Worm (Caenorhabditis elegans) whole organism, young adult: ENCODE data around the gene W04G3.10.

Experiments used
- B0035.1 ChIP-seq: sonication (generic microtip); optimal IDR thresholded peaks from 2 replicates; lab custom pipeline; 2016; ENCODE audit warnings: missing genetic modification characterization, mild to moderate bottlenecking, missing compliant biosample characterization, missing genotype, missing genetic modification reagents
- B0261.1 ChIP-seq: sonication (generic microtip); optimal IDR thresholded peaks from 2 replicates; lab custom pipeline; 2016; ENCODE audit warnings: mild to moderate bottlenecking, missing genetic modification characterization, moderate library complexity, missing compliant biosample characterization
- C17E4.6 ChIP-seq: fragments of 200-800 bp; sonication (Bioruptor generic); IDR thresholded peaks from 2 replicates; pipeline ENCODE4 v1.3.6; 2022; ENCODE audit warnings: missing genetic modification reagents, missing genetic modification characterization, missing compliant biosample characterization
- F10E7.11 ChIP-seq: sonication (generic microtip); optimal IDR thresholded peaks from 2 replicates; lab custom pipeline; 2017; ENCODE audit warnings: mild to moderate bottlenecking, missing genetic modification characterization, moderate library complexity, missing compliant biosample characterization
- F49E8.2 ChIP-seq: sonication (generic microtip); optimal IDR thresholded peaks from 3 replicates; lab custom pipeline; 2017; ENCODE audit warnings: missing genetic modification characterization, mild to moderate bottlenecking, missing compliant biosample characterization, antibody characterized with exemption, moderate library complexity; ENCODE audit not compliant: insufficient read depth
- F57A8.1 ChIP-seq: fragments of 200-800 bp; sonication (Bioruptor generic); optimal IDR thresholded peaks from 2 replicates; lab custom pipeline; 2018; ENCODE audit warnings: mild to moderate bottlenecking, missing genetic modification characterization, moderate library complexity, missing compliant biosample characterization
- K12H6.12 ChIP-seq: fragments of 200-800 bp; sonication (Bioruptor generic); optimal IDR thresholded peaks from 2 replicates; lab custom pipeline; 2018; ENCODE audit warnings: mild to moderate bottlenecking, missing genetic modification characterization, missing compliant biosample characterization
- Y53F4B.3 ChIP-seq: fragments of 200-800 bp; sonication (Bioruptor generic); IDR thresholded peaks from 2 replicates; pipeline ENCODE4 v1.3.6; 2022; ENCODE audit warnings: missing genetic modification reagents, missing genetic modification characterization, missing compliant biosample characterization
- Y53G8AR.9 ChIP-seq: fragments of 200-800 bp; sonication (Bioruptor generic); conservative IDR thresholded peaks from 2 replicates; pipeline ENCODE4 v1.3.6; 2022; ENCODE audit warnings: missing genetic modification reagents, missing genetic modification characterization, missing compliant biosample characterization
- Y95B8A.8 ChIP-seq: fragments of 200-800 bp; sonication (Bioruptor generic); IDR thresholded peaks from 2 replicates; pipeline ENCODE4 v1.3.6; 2022; ENCODE audit warnings: missing genetic modification reagents, missing genetic modification characterization, missing compliant biosample characterization
- ZK185.1 ChIP-seq: sonication (generic microtip); optimal IDR thresholded peaks from 2 replicates; lab custom pipeline; 2016; ENCODE audit warnings: mild to moderate bottlenecking, missing genetic modification characterization, missing compliant biosample characterization; ENCODE audit not compliant: poor library complexity, severe bottlenecking
- aptf-3 ChIP-seq: fragments of 200-800 bp; sonication (Bioruptor generic); IDR thresholded peaks from 2 replicates; pipeline ENCODE4 v1.3.6; 2022; ENCODE audit warnings: missing genetic modification characterization, missing compliant biosample characterization
- athp-1 ChIP-seq: sonication (generic microtip); optimal IDR thresholded peaks from 2 replicates; lab custom pipeline; 2017; ENCODE audit warnings: mild to moderate bottlenecking, missing genetic modification characterization, missing compliant biosample characterization
- attf-5 ChIP-seq: fragments of 200-800 bp; sonication (Bioruptor generic); optimal IDR thresholded peaks from 2 replicates; lab custom pipeline; 2018; ENCODE audit warnings: mild to moderate bottlenecking, missing genetic modification characterization, missing compliant biosample characterization
- ccch-3 ChIP-seq: fragments of 200-800 bp; sonication (Bioruptor generic); optimal IDR thresholded peaks from 2 replicates; lab custom pipeline; 2018; ENCODE audit warnings: mild to moderate bottlenecking, missing genetic modification characterization, missing compliant biosample characterization
- ceh-100 ChIP-seq: fragments of 200-800 bp; sonication (Bioruptor generic); IDR thresholded peaks from 2 replicates; pipeline ENCODE4 v1.3.6; 2022; ENCODE audit warnings: missing genetic modification reagents, missing genetic modification characterization, missing compliant biosample characterization
- chd-7 ChIP-seq: sonication (generic microtip); optimal IDR thresholded peaks from 2 replicates; lab custom pipeline; 2016; ENCODE audit warnings: mild to moderate bottlenecking, missing genetic modification characterization, moderate library complexity, missing compliant biosample characterization
- die-1 ChIP-seq: sonication (generic microtip); optimal IDR thresholded peaks from 2 replicates; lab custom pipeline; 2016; ENCODE audit warnings: missing genotype, mild to moderate bottlenecking, missing genetic modification characterization, missing compliant biosample characterization
- dpl-1 ChIP-seq: fragments of 150-350 bp; optimal IDR thresholded peaks from 2 replicates; lab custom pipeline; 2014; ENCODE audit warnings: missing biosample characterization, missing genetic modification reagents, missing genetic modification characterization
- egl-18 ChIP-seq: fragments of 200-800 bp; sonication (Bioruptor generic); IDR thresholded peaks from 2 replicates; pipeline ENCODE4 v1.3.6; 2022; ENCODE audit warnings: missing genetic modification reagents, missing genetic modification characterization, missing compliant biosample characterization
- egrh-3 ChIP-seq: fragments of 200-800 bp; sonication (Bioruptor generic); IDR thresholded peaks from 2 replicates; pipeline ENCODE4 v1.3.6; 2022; ENCODE audit warnings: missing genetic modification reagents, missing genetic modification characterization, missing compliant biosample characterization
- ets-4 ChIP-seq: fragments of 200-800 bp; sonication (Bioruptor generic); optimal IDR thresholded peaks from 2 replicates; lab custom pipeline; 2018; ENCODE audit warnings: mild to moderate bottlenecking, missing genetic modification characterization, missing compliant biosample characterization
- gei-17 ChIP-seq: fragments of 200-800 bp; sonication (Bioruptor generic); optimal IDR thresholded peaks from 2 replicates; lab custom pipeline; 2018; ENCODE audit warnings: mild to moderate bottlenecking, missing genetic modification characterization, missing compliant biosample characterization
- hlh-12 ChIP-seq: sonication (generic microtip); optimal IDR thresholded peaks from 2 replicates; lab custom pipeline; 2016; ENCODE audit warnings: missing genetic modification characterization, missing compliant biosample characterization
- hmg-20 ChIP-seq: fragments of 200-800 bp; sonication (Bioruptor generic); IDR thresholded peaks from 2 replicates; pipeline ENCODE4 v1.3.6; 2022; ENCODE audit warnings: missing genetic modification reagents, missing genetic modification characterization, missing compliant biosample characterization
- lin-35 ChIP-seq, 3 experiments: fragments of 150-350 bp in 2 of 3; sonication (generic microtip) in 1 of 3; optimal IDR thresholded peaks; 2 replicates each; lab custom pipeline; 2014 to 2018; ENCODE audit warnings: missing biosample characterization in 3 of 3, missing genetic modification characterization in 3 of 3, missing genetic modification reagents in 3 of 3
- lir-1 ChIP-seq: fragments of 200-800 bp; sonication (Bioruptor generic); conservative IDR thresholded peaks from 2 replicates; pipeline ENCODE4 v1.3.6; 2022; ENCODE audit warnings: missing genetic modification reagents, missing genetic modification characterization, missing compliant biosample characterization
- madf-3 ChIP-seq: fragments of 200-800 bp; sonication (Bioruptor generic); IDR thresholded peaks from 2 replicates; pipeline ENCODE4 v1.3.6; 2022; ENCODE audit warnings: missing genetic modification reagents, missing genetic modification characterization, missing compliant biosample characterization
- madf-6 ChIP-seq: fragments of 200-800 bp; sonication (Bioruptor generic); IDR thresholded peaks from 2 replicates; pipeline ENCODE4 v1.3.6; 2022; ENCODE audit warnings: missing genetic modification reagents, missing genetic modification characterization, missing compliant biosample characterization
- mel-28 ChIP-seq: sonication (generic microtip); optimal IDR thresholded peaks from 2 replicates; lab custom pipeline; 2016; ENCODE audit warnings: borderline replicate concordance, mild to moderate bottlenecking, missing genetic modification characterization, missing compliant biosample characterization
- nfya-1 ChIP-seq: sonication (generic microtip); optimal IDR thresholded peaks from 2 replicates; lab custom pipeline; 2017; ENCODE audit warnings: antibody characterized with exemption, missing compliant biosample characterization, missing genetic modification characterization, borderline replicate concordance; ENCODE audit not compliant: insufficient read depth
- nfya-2 ChIP-seq: fragments of 200-800 bp; sonication (Bioruptor generic); IDR thresholded peaks from 2 replicates; pipeline ENCODE4 v1.3.6; 2022; ENCODE audit warnings: missing genetic modification reagents, missing genetic modification characterization, missing compliant biosample characterization
- nhr-179 ChIP-seq: sonication (generic microtip); optimal IDR thresholded peaks from 2 replicates; lab custom pipeline; 2016; ENCODE audit warnings: mild to moderate bottlenecking, missing genetic modification characterization, missing compliant biosample characterization
- nhr-27 ChIP-seq: fragments of 200-800 bp; sonication (Bioruptor generic); optimal IDR thresholded peaks from 2 replicates; lab custom pipeline; 2018; ENCODE audit warnings: mild to moderate bottlenecking, missing genetic modification characterization, moderate library complexity, missing compliant biosample characterization
- nhr-90 ChIP-seq: sonication (generic microtip); optimal IDR thresholded peaks from 2 replicates; lab custom pipeline; 2016; ENCODE audit warnings: missing genotype, mild to moderate bottlenecking, missing genetic modification characterization, missing compliant biosample characterization
- pbrm-1 ChIP-seq: fragments of 200-800 bp; sonication (Bioruptor generic); IDR thresholded peaks from 2 replicates; pipeline ENCODE4 v1.3.6; 2022; ENCODE audit warnings: missing genetic modification reagents, missing genetic modification characterization, missing compliant biosample characterization
- rcor-1 ChIP-seq: fragments of 200-800 bp; sonication (Bioruptor generic); IDR thresholded peaks from 2 replicates; pipeline ENCODE4 v1.3.6; 2022; ENCODE audit warnings: missing genetic modification reagents, missing genetic modification characterization, missing compliant biosample characterization
- rec-8 ChIP-seq, 2 experiments: sonication (generic microtip); optimal IDR thresholded peaks; 2 replicates each; lab custom pipeline; 2016; ENCODE audit warnings: mild to moderate bottlenecking in 2 of 2, missing genetic modification characterization in 2 of 2, missing genetic modification reagents in 2 of 2, missing genotype in 2 of 2, missing biosample characterization in 1 of 2, missing compliant biosample characterization in 1 of 2, moderate library complexity in 1 of 2
- sea-2 ChIP-seq: fragments of 200-800 bp; sonication (Bioruptor generic); IDR thresholded peaks from 2 replicates; pipeline ENCODE4 v1.3.6; 2022; ENCODE audit warnings: missing genetic modification characterization, missing compliant biosample characterization
- snpc-3.4 ChIP-seq: sonication (generic microtip); optimal IDR thresholded peaks from 2 replicates; lab custom pipeline; 2017; ENCODE audit warnings: missing genetic modification characterization, mild to moderate bottlenecking, missing compliant biosample characterization, antibody characterized with exemption, moderate library complexity, missing genotype, missing genetic modification reagents
- somi-1 ChIP-seq: fragments of 200-800 bp; sonication (Bioruptor generic); optimal IDR thresholded peaks from 2 replicates; lab custom pipeline; 2018; ENCODE audit warnings: mild to moderate bottlenecking, missing genetic modification characterization, missing compliant biosample characterization
- unc-62 ChIP-seq: fragments of 150-350 bp; optimal IDR thresholded peaks from 2 replicates; lab custom pipeline; 2014; ENCODE audit warnings: missing biosample characterization, missing genetic modification reagents, missing genetic modification characterization
- xnd-1 ChIP-seq: sonication (generic microtip); optimal IDR thresholded peaks from 2 replicates; lab custom pipeline; 2016; ENCODE audit warnings: missing genotype, missing genetic modification reagents, missing genetic modification characterization, missing compliant biosample characterization
- zfh-2 ChIP-seq: fragments of 200-800 bp; sonication (Bioruptor generic); conservative IDR thresholded peaks from 2 replicates; pipeline ENCODE4 v1.3.6; 2022; ENCODE audit warnings: missing genetic modification reagents, missing genetic modification characterization, missing compliant biosample characterization
- ztf-18 ChIP-seq: sonication (generic microtip); optimal IDR thresholded peaks from 2 replicates; lab custom pipeline; 2016; ENCODE audit warnings: missing genotype, mild to moderate bottlenecking, missing genetic modification characterization, missing compliant biosample characterization
- ztf-3 ChIP-seq: fragments of 200-800 bp; sonication (Bioruptor generic); optimal IDR thresholded peaks from 2 replicates; lab custom pipeline; 2018; ENCODE audit warnings: mild to moderate bottlenecking, missing genetic modification characterization, missing compliant biosample characterization
- ztf-6 ChIP-seq: fragments of 200-800 bp; sonication (Bioruptor generic); IDR thresholded peaks from 2 replicates; pipeline ENCODE4 v1.3.6; 2022; ENCODE audit warnings: missing genetic modification reagents, missing genetic modification characterization, missing compliant biosample characterization

W04G3.10 gene

ce11 chrX:11031047-11031695 lies 46.9 kb downstream of the W04G3.10 start (continued):
- TF ChIP-seq sea-2 (GFP tag; lab: Robert Waterston, UW) = no peak
- TF ChIP-seq die-1 (tag; lab: Kevin White, UChicago) = peak; percentile 21
- TF ChIP-seq nhr-27 = peak; percentile 22
- TF ChIP-seq somi-1 (GFP tag; lab: Kevin White, UChicago) = peak; percentile 52
- peak; percentile 14; the same call in 1 of the 2 replicates for TF ChIP-seq rcor-1 (GFP tag; lab: Robert Waterston, UW)
- peak; percentile 21 for TF ChIP-seq snpc-3.4 (tag; lab: Kevin White, UChicago)
- peak; percentile 74 for TF ChIP-seq gei-17 (GFP tag; lab: Kevin White, UChicago)
- peak; percentile 38 for TF ChIP-seq athp-1 (tag; lab: Kevin White, UChicago)
- TF ChIP-seq hlh-12 (tag; lab: Kevin White, UChicago) = no peak
- peak; percentile 81 for TF ChIP-seq attf-5 (GFP tag; lab: Kevin White, UChicago)
- peak in 1 of 2 experiments; percentile 52 for TF ChIP-seq rec-8 (tag; optimal IDR thresholded peaks at IDR 0.05; lab: Kevin White, UChicago)
- 0 out of 2 replicates have a peak, but pooled peaks have one; percentile 19 for TF ChIP-seq ceh-100 (GFP tag; lab: Robert Waterston, UW)
- no peak for TF ChIP-seq Y95B8A.8 (GFP tag; lab: Robert Waterston, UW)
- no peak for TF ChIP-seq ccch-3 (GFP tag; lab: Kevin White, UChicago)
- peak; percentile 77; the same call in 1 of the 2 replicates for TF ChIP-seq egl-18
- peak in 1 of 3 experiments; percentile 64 for TF ChIP-seq lin-35 (GFP tag; optimal IDR thresholded peaks at IDR 0.05; lab: Kevin White, UChicago)
- peak; percentile 43 for TF ChIP-seq chd-7 (tag; lab: Kevin White, UChicago)
- no peak for TF ChIP-seq nhr-90 (tag; lab: Kevin White, UChicago)
- TF ChIP-seq B0261.1 = no peak
- no peak for TF ChIP-seq F49E8.2
- no peak for TF ChIP-seq xnd-1 (tag; lab: Kevin White, UChicago)
- TF ChIP-seq madf-6 (GFP tag; lab: Robert Waterston, UW) = no peak
- 0 out of 2 replicates have a peak, but pooled peaks have one; percentile 47 for TF ChIP-seq lir-1 (GFP tag; lab: Robert Waterston, UW)
- no peak for TF ChIP-seq aptf-3 (GFP tag; lab: Robert Waterston, UW)
- no peak for TF ChIP-seq Y53F4B.3 (GFP tag; lab: Robert Waterston, UW)
- peak; percentile 99 for TF ChIP-seq zfh-2 (GFP tag; lab: Robert Waterston, UW)
- TF ChIP-seq B0035.1 = peak; percentile 54
- peak; percentile 55 for TF ChIP-seq ztf-18 (tag; lab: Kevin White, UChicago)
- peak; percentile 72 for TF ChIP-seq ZK185.1 (tag; lab: Kevin White, UChicago)
- peak; percentile 37 for TF ChIP-seq F10E7.11 (tag; lab: Kevin White, UChicago)
- no peak for TF ChIP-seq C17E4.6 (GFP tag; lab: Robert Waterston, UW)
- TF ChIP-seq unc-62 (GFP tag; lab: Kevin White, UChicago) = no peak
- TF ChIP-seq dpl-1 = no peak
- TF ChIP-seq ztf-6 = no peak
- TF ChIP-seq mel-28 (tag; lab: Kevin White, UChicago) = no peak
- peak; percentile 63 for TF ChIP-seq pbrm-1 (GFP tag; lab: Robert Waterston, UW)
- peak; percentile 97 for TF ChIP-seq K12H6.12
- TF ChIP-seq ztf-3 (GFP tag; lab: Kevin White, UChicago) = no peak
- TF ChIP-seq Y53G8AR.9 (GFP tag; lab: Robert Waterston, UW) = no peak
- no peak for TF ChIP-seq nfya-2 (GFP tag; lab: Robert Waterston, UW)
- TF ChIP-seq nfya-1 (tag; lab: Kevin White, UChicago) = no peak
- TF ChIP-seq nhr-179 = no peak
- TF ChIP-seq egrh-3 = peak; percentile 86
- TF ChIP-seq madf-3 = no peak
- peak; percentile 72 for TF ChIP-seq ets-4 (GFP tag; lab: Kevin White, UChicago)
- TF ChIP-seq F57A8.1 = peak; percentile 9
- peak; percentile 31 for TF ChIP-seq hmg-20 (GFP tag; lab: Robert Waterston, UW)
